Worm (Caenorhabditis elegans) whole organism, midembryonic: Measurements from ENCODE around the gene D2023.6.

Source experiments
- T22C8.4 ChIP-seq: fragments of 200-800 bp; sonication (Bioruptor generic); IDR thresholded peaks from 2 replicates; pipeline ENCODE4 v1.3.6; 2022; ENCODE audit warnings: missing genetic modification characterization, missing compliant biosample characterization
- cog-1 ChIP-seq: sonication (generic microtip); optimal IDR thresholded peaks from 2 replicates; lab custom pipeline; 2016; ENCODE audit warnings: missing genetic modification characterization, missing compliant biosample characterization
- flt-1 ChIP-seq: fragments of 200-800 bp; sonication (Bioruptor generic); IDR thresholded peaks from 2 replicates; pipeline ENCODE4 v1.3.6; 2022; ENCODE audit warnings: missing genetic modification characterization, missing compliant biosample characterization
- klf-2 ChIP-seq: fragments of 200-800 bp; sonication (Bioruptor generic); conservative IDR thresholded peaks from 2 replicates; pipeline ENCODE4 v1.3.6; 2022; ENCODE audit warnings: missing genetic modification reagents, missing genetic modification characterization, missing compliant biosample characterization
- med-1 ChIP-seq: sonication (generic microtip); optimal IDR thresholded peaks from 2 replicates; lab custom pipeline; 2017; ENCODE audit warnings: missing genetic modification characterization, mild to moderate bottlenecking, missing compliant biosample characterization, antibody characterized with exemption, missing genetic modification reagents; ENCODE audit not compliant: insufficient read depth
- ref-1 ChIP-seq: fragments of 200-800 bp; sonication (Bioruptor generic); conservative IDR thresholded peaks from 2 replicates; pipeline ENCODE4 v1.3.6; 2022; ENCODE audit warnings: missing genetic modification reagents, missing genetic modification characterization, missing compliant biosample characterization
- tab-1 ChIP-seq: fragments of 200-800 bp; sonication (Bioruptor generic); IDR thresholded peaks from 2 replicates; pipeline ENCODE4 v1.3.6; 2022; ENCODE audit warnings: missing genetic modification characterization, missing compliant biosample characterization
- ztf-23 ChIP-seq: fragments of 200-800 bp; sonication (Bioruptor generic); IDR thresholded peaks from 2 replicates; pipeline ENCODE4 v1.3.6; 2022; ENCODE audit warnings: missing genetic modification reagents, missing genetic modification characterization, missing compliant biosample characterization
- ztf-29 ChIP-seq: fragments of 200-800 bp; sonication (Bioruptor generic); IDR thresholded peaks from 2 replicates; pipeline ENCODE4 v1.3.6; 2022; ENCODE audit warnings: missing genetic modification reagents, missing genetic modification characterization, missing compliant biosample characterization

D2023.6 gene

DNA sequence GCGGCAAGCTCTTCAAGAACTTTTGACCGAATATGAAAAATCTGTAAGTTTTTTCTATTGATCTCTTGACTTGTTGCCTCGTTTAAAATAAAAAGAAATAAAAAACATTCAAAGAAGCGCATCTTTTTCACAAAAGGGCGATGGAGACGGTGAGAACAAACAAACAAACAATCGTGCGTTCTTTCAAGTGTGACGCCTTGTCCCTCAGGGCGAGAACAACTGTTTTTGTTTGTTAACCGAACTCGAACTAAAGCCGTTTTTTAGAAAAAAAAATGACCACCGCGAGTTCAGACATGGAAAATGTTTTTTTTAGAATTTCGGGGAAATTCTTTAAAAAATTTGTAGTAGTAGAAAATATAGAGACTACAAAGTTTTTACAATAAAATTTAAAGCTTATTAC is 19.8 kb downstream of the D2023.6 start:
- TF ChIP-seq flt-1 (no peak), med-1 (GFP tag; lab: Kevin White, UChicago) (no peak), tab-1 (no peak), cog-1 (tag; lab: Kevin White, UChicago) (no peak), klf-2 (GFP tag; lab: Robert Waterston, UW) (no peak), T22C8.4 (GFP tag; lab: Robert Waterston, UW) (no peak)

DNA sequence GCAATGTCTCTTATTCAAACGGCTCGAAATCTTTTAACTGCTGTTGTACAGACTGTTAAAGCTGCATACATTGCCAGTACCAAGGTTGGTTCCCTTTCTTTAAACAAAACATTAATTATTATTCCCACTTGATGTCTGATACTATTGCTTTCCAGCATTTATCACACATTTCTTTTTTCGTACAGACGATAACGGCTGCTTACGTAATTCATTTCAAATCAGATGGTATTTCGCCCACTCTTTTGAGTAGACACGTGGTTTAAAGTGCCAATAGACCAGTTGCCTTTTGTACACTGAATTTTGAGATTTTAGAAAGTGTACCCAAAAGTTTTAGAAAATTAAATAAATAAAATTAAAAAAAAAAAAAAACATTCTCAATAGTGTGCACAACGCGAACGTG is 22.3 kb downstream of the D2023.6 start:
- TF ChIP-seq ztf-23 (no peak), ztf-29 (GFP tag; lab: Robert Waterston, UW) (no peak), T22C8.4 (GFP tag; lab: Robert Waterston, UW) (no peak), med-1 (GFP tag; lab: Kevin White, UChicago) (no peak), cog-1 (tag; lab: Kevin White, UChicago) (no peak), ref-1 (GFP tag; lab: Robert Waterston, UW) (no peak), klf-2 (GFP tag; lab: Robert Waterston, UW) (no peak), tab-1 (no peak), flt-1 (no peak)

DNA sequence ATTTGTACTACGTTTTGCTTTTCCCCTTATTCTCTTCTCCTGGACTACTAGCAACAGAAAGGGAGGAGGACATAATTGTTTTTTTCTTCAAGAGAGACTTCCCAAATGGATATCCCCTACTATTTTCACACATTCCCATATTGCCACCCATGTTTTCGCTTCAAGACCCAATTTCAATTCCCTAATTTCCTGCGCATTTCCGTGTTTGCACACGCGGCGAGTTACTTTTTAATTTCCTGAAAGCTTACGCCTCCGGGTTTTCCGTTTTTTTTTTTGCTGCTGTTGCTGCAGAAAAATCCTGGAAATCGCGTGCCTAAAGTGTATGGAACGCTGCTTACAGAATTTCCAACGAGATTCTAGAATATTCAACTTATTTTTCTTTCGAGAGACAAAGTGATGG is 25.2 kb downstream of the D2023.6 start:
- TF ChIP-seq klf-2 (GFP tag; lab: Robert Waterston, UW) (no peak), tab-1 (no peak), cog-1 (tag; lab: Kevin White, UChicago) (no peak), flt-1 (no peak), ref-1 (GFP tag; lab: Robert Waterston, UW) (no peak), ztf-29 (GFP tag; lab: Robert Waterston, UW) (no peak), T22C8.4 (GFP tag; lab: Robert Waterston, UW) (no peak), med-1 (GFP tag; lab: Kevin White, UChicago) (no peak), ztf-23 (no peak)

DNA sequence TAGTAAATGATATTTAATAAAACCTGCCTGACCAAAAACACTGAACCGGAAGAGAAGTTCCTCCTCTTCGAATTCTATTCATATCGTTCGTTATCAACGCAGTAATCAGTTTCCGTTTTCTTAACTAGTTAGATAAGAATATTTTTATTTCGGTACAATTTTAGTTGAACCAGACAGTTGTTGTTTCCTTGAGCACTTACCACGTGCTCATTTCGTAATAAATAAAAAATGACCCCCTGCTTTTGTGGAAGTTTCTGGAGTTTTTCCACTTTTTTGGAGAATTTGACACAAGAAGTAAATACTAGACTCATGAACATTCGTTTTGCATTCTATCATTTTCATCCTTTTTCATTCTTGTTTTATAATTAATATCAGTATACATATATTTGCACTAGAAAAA is 26.6 kb downstream of the D2023.6 start:
- no peak for TF ChIP-seq ref-1 (GFP tag; lab: Robert Waterston, UW)

DNA sequence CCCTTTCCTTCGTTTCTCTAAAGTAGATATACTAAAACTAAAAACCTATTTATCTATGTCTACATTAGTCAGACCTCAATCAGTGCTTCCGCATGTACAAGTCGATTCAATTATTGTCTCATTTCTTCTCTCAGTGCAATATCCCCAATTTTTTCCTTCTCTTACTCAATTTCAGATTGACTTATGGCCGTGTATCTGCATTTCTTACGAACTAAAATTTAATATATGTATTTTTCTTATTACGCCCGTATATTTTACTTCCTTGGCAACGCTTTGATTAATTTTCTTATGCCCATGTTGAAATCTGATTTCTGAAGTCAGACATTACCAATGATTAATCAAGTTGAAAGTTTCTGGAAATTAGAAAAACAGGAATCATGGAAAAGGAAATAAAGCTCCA is 27.8 kb downstream of the D2023.6 start:
- no peak for TF ChIP-seq T22C8.4 (GFP tag; lab: Robert Waterston, UW)

DNA sequence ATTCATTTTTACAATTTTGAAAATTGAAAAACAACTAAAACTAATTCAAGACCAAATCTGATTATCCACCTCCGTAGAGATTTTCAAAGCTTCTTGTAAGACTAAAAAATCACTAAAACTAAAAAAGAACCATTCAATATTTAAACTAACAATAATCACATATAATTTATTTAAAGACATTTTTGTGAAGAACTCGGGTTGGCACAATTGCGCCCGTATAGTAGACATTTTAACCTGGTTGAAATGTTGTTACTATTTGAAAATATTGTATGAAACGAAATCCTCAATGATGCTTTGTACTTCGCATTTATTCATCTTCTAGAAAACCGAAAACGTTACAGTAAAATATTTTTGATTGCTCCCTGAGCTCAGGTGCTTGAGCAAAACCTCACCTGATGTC is 28.9 kb downstream of the D2023.6 start:
- TF ChIP-seq T22C8.4 (GFP tag; lab: Robert Waterston, UW) = no peak
- no peak for TF ChIP-seq klf-2 (GFP tag; lab: Robert Waterston, UW)
- no peak for TF ChIP-seq med-1 (GFP tag; lab: Kevin White, UChicago)
- no peak for TF ChIP-seq tab-1
- no peak for TF ChIP-seq flt-1
- TF ChIP-seq ref-1 (GFP tag; lab: Robert Waterston, UW) = no peak
- TF ChIP-seq ztf-29 (GFP tag; lab: Robert Waterston, UW) = no peak
- no peak for TF ChIP-seq ztf-23
- no peak for TF ChIP-seq cog-1 (tag; lab: Kevin White, UChicago)

DNA sequence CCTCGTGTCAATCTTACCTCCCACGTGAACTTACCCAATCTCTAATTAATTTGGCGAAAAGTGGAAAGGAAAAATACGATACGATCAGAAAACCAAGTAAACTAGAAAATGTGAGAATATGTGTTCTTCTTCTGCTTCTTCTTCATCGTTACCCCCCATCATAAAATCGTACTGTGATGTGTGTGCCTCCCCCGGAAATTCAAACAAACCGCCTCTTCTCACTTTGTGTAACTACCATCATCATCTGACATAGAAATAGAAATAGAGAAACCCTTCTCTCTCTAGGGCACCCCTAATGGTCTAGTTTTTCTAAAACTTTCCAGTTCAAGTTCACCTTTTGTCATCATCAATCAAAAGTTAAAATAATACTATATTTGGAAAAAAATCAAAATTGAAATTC is 30.6 kb downstream of the D2023.6 start:
- no peak for TF ChIP-seq klf-2 (GFP tag; lab: Robert Waterston, UW)
- TF ChIP-seq ztf-23 = no peak
- no peak for TF ChIP-seq med-1 (GFP tag; lab: Kevin White, UChicago)
- TF ChIP-seq T22C8.4 (GFP tag; lab: Robert Waterston, UW) = no peak
- no peak for TF ChIP-seq ztf-29 (GFP tag; lab: Robert Waterston, UW)
- no peak for TF ChIP-seq tab-1
- TF ChIP-seq ref-1 (GFP tag; lab: Robert Waterston, UW) = no peak
- TF ChIP-seq cog-1 (tag; lab: Kevin White, UChicago) = no peak
- no peak for TF ChIP-seq flt-1

DNA sequence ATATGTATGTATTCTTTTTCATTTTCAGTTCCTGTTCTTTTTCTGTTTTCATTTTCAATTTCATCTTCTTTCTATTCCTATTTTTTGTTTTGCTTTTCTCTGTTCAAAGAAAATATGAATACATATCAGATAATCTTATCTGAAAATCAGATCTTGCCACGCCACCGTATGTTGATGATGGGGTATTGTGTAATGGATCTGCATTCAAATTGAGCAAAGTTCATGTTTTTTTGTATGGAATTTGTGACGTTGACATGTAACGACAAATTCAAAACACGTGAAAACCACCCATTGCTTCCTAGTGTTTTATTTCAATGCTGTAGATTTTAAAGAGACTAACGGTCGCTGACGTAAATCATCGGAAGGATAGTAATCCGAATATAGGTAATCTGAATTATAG is 31.1 kb downstream of the D2023.6 start:
- TF ChIP-seq med-1 (GFP tag; lab: Kevin White, UChicago) (no peak), ref-1 (GFP tag; lab: Robert Waterston, UW) (no peak), klf-2 (GFP tag; lab: Robert Waterston, UW) (no peak), ztf-23 (no peak), cog-1 (tag; lab: Kevin White, UChicago) (no peak), tab-1 (no peak), flt-1 (no peak), T22C8.4 (GFP tag; lab: Robert Waterston, UW) (no peak), ztf-29 (GFP tag; lab: Robert Waterston, UW) (no peak)

DNA sequence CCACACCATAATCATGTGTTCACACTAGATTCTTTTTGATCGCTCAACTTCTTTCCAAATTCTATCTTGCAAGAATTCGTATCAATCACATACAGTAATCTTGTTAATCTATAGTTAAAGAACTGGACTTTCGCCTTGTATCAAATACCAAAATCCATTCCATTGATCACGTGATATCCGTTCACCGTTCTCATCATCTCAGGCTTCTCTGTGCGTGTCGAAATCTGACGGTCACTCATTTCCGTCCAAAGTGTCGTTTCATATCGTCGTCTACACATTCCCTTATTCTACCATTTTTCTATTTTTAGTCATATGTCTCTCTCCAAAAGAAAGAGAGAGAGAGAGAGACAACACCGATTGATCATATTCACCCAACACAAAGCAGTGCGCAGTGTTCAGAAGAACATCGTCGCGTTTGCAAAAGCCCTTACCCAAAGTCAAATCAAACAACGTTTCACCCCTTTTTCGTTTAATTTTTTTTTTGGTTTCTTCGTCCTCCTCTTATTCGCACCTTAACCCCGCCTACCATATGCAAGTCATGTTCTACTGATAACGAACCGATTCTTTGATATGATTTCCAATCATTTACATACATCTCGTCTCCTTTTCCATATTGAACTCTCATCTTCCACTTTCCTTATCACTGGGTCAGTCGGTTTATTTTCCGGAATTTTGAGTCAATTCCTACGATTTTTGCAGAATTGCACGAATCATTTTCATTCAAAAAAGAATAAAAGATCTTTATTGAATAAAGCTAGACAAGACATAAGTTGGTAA is 32.1 kb downstream of the D2023.6 start:
- TF ChIP-seq med-1 (GFP tag; lab: Kevin White, UChicago) (no peak), flt-1 (no peak)

DNA sequence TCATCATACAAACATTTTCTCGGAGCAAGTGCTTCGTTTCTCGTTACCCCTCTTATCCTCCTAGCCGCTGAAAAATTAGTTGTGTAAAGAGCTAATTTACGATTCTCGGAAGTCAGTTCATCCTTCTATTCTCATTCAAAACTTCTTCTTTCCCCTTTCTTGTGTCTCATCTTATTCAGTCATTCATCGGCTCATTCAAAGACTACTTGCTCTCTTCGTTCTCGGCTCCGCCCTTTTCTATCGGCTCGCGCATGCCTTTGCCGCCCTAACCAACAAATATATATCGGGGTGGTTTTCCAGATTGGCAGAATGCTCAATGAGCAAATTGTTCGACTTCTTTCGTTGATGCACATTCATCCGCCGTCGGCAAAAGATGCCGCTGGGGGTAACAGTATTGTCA is 33.2 kb downstream of the D2023.6 start, which contains the start of gene R13H4.5:
TSS of gene R13H4.5 (plus strand) at position 301 of the 400 bp plus-strand sequence.
- TF ChIP-seq T22C8.4 (GFP tag; lab: Robert Waterston, UW) = no peak
- no peak for TF ChIP-seq tab-1
- TF ChIP-seq klf-2 (GFP tag; lab: Robert Waterston, UW) = no peak
- no peak for TF ChIP-seq med-1 (GFP tag; lab: Kevin White, UChicago)
- no peak for TF ChIP-seq flt-1
- no peak for TF ChIP-seq ztf-29 (GFP tag; lab: Robert Waterston, UW)
- no peak for TF ChIP-seq ztf-23
- no peak for TF ChIP-seq cog-1 (tag; lab: Kevin White, UChicago)
- no peak for TF ChIP-seq ref-1 (GFP tag; lab: Robert Waterston, UW)
